Worm (Caenorhabditis elegans) whole organism, mixed stage, embryonic: Measurements from ENCODE around the gene trpp-1.

Experiments used
- bed-3 ChIP-seq: fragments of 200-800 bp; sonication (Bioruptor generic); optimal IDR thresholded peaks from 3 replicates; lab custom pipeline; 2018; ENCODE audit warnings: mild to moderate bottlenecking, missing genetic modification characterization, moderate library complexity, missing compliant biosample characterization
- drap-1 ChIP-seq: fragments of 200-800 bp; sonication (Bioruptor generic); optimal IDR thresholded peaks from 3 replicates; lab custom pipeline; 2018; ENCODE audit warnings: mild to moderate bottlenecking, missing genetic modification characterization, missing compliant biosample characterization
- lin-13 ChIP-seq: fragments of 150-350 bp; optimal IDR thresholded peaks from 2 replicates; lab custom pipeline; 2014; ENCODE audit warnings: missing biosample characterization, missing genetic modification characterization
- lsy-2 ChIP-seq: fragments of 150-350 bp; optimal IDR thresholded peaks from 2 replicates; lab custom pipeline; 2014; ENCODE audit warnings: missing biosample characterization, missing genetic modification characterization
- mep-1 ChIP-seq: fragments of 150-350 bp; optimal IDR thresholded peaks from 2 replicates; lab custom pipeline; 2017; ENCODE audit warnings: missing biosample characterization, missing genetic modification reagents, missing genetic modification characterization, inconsistent platforms
- mls-2 ChIP-seq: sonication (generic microtip); optimal IDR thresholded peaks from 2 replicates; lab custom pipeline; 2016; ENCODE audit warnings: mild to moderate bottlenecking, missing genetic modification characterization, moderate library complexity, missing compliant biosample characterization
- nhr-2 ChIP-seq: fragments of 150-350 bp; optimal IDR thresholded peaks from 2 replicates; lab custom pipeline; 2014; ENCODE audit warnings: missing biosample characterization, missing genetic modification characterization
- nhr-28 ChIP-seq: fragments of 150-350 bp; optimal IDR thresholded peaks from 2 replicates; lab custom pipeline; 2014; ENCODE audit warnings: missing biosample characterization, missing genetic modification characterization
- nhr-76 ChIP-seq: sonication (generic microtip); optimal IDR thresholded peaks from 2 replicates; lab custom pipeline; 2017; ENCODE audit warnings: missing biosample characterization, missing genetic modification characterization
- sem-2 ChIP-seq: fragments of 200-800 bp; sonication (Bioruptor generic); optimal IDR thresholded peaks from 2 replicates; lab custom pipeline; 2018; ENCODE audit warnings: mild to moderate bottlenecking, missing genetic modification characterization, missing compliant biosample characterization
- ztf-11 ChIP-seq: fragments of 150-350 bp; optimal IDR thresholded peaks from 2 replicates; lab custom pipeline; 2014; ENCODE audit warnings: missing biosample characterization, missing genetic modification characterization

DNA sequence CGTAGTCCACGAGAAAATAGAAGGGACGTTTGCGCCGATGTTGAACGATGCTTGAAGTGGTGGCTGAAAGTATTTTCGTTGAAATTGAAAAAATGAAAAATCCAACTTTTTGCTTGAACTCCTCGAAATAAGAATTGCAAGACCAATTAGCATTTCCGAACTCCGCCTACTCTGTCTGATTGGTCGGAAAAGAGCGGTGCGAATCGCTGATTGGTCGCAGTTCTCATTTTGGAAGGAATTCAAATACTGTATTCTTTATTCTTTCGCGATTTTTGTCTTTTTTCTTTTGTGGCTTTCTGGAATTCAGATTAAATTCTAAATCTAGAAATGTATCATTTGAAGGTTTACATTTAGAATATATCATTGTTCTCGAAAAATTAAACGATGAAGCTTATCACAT, 26.9 kb upstream of the trpp-1 start:
- TF ChIP-seq drap-1 (GFP tag; lab: Kevin White, UChicago): no peak
- TF ChIP-seq mep-1 (tag; lab: Kevin White, UChicago): no peak
- TF ChIP-seq lin-13: no peak
- TF ChIP-seq nhr-76 (tag; lab: Kevin White, UChicago): no peak
- TF ChIP-seq lsy-2 (tag; lab: Kevin White, UChicago): no peak
- TF ChIP-seq nhr-28 (tag; lab: Kevin White, UChicago): no peak
- TF ChIP-seq ztf-11: no peak
- no peak for TF ChIP-seq nhr-2 (tag; lab: Kevin White, UChicago)
- TF ChIP-seq mls-2 (tag; lab: Kevin White, UChicago): no peak
- TF ChIP-seq sem-2: no peak
- no peak for TF ChIP-seq bed-3 (GFP tag; lab: Kevin White, UChicago)
